Worm (Caenorhabditis elegans): ENCODE measurements around the gene unc-5.

DNA sequence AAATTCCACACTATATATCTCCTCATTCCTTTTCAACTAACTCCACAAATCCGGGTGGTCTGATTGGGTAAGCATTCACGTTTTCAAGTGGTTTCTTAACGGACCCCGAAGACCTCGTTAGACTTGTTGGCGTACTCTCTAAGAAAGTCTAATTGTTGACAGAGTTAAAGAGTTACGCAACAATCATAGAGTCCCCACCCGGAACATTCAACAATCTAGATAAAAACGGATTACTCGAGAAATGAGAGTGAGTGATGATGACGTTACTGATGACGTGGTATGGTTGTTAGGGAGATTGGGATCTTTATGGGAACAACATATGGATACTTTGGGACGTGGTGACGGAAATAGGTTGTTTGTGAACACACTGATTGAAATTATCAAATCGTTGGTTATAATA, 25.5 kb downstream of the unc-5 start:
- TF ChIP-seq tbx-2 (tag; optimal IDR thresholded peaks at IDR 0.05) (no peak), ceh-90 (tag; optimal IDR thresholded peaks at IDR 0.05) (no peak), efl-1 (optimal IDR thresholded peaks at IDR 0.05) (no peak), efl-1 (GFP tag; optimal IDR thresholded peaks at IDR 0.05 in 1 of 2) (no peak), unc-62 (GFP tag; optimal IDR thresholded peaks at IDR 0.05) (no peak), ztf-4 (tag; optimal IDR thresholded peaks at IDR 0.05) (no peak), elt-3 (tag; optimal IDR thresholded peaks at IDR 0.05) (no peak), aha-1 (tag; optimal IDR thresholded peaks at IDR 0.05) (no peak), ama-1 (optimal IDR thresholded peaks at IDR 0.05) (no peak), elt-2 (tag; optimal IDR thresholded peaks at IDR 0.05) (no peak), nhr-47 (tag; optimal IDR thresholded peaks at IDR 0.05) (no peak), nhr-28 (tag; optimal IDR thresholded peaks at IDR 0.05) (no peak), hlh-17 (GFP tag; optimal IDR thresholded peaks at IDR 0.05; ENCODE audit: borderline replicate concordance) (no peak)

Data from whole organism, L1 larva.